Worm (Caenorhabditis elegans) whole organism, L1 larva: Measurements from ENCODE around the gene nex-4.

ENCODE experiments used
- aha-1 ChIP-seq: fragments of 150-350 bp; optimal IDR thresholded peaks from 2 replicates; lab custom pipeline; 2014; ENCODE audit warnings: missing biosample characterization, missing genetic modification characterization
- ceh-90 ChIP-seq: sonication (generic microtip); optimal IDR thresholded peaks from 2 replicates; lab custom pipeline; 2016; ENCODE audit warnings: missing genetic modification characterization, missing compliant biosample characterization
- dsc-1 ChIP-seq: sonication (generic microtip); optimal IDR thresholded peaks from 2 replicates; lab custom pipeline; 2016; ENCODE audit warnings: mild to moderate bottlenecking, missing genetic modification characterization, missing compliant biosample characterization
- hpl-2 ChIP-seq: fragments of 150-350 bp; optimal IDR thresholded peaks from 2 replicates; lab custom pipeline; 2014; ENCODE audit warnings: missing biosample characterization, missing genetic modification reagents, missing genetic modification characterization
- lsy-2 ChIP-seq, 2 experiments: fragments of 150-350 bp; optimal IDR thresholded peaks; 2 replicates each; lab custom pipeline; 2014; ENCODE audit warnings: missing biosample characterization in 2 of 2, missing genetic modification characterization in 2 of 2
- nhr-19 ChIP-seq: fragments of 200-800 bp; sonication (Bioruptor generic); conservative IDR thresholded peaks from 2 replicates; pipeline ENCODE4 v1.3.6; 2022; ENCODE audit warnings: missing genetic modification characterization, missing compliant biosample characterization
- nhr-237 ChIP-seq: fragments of 150-350 bp; optimal IDR thresholded peaks from 2 replicates; lab custom pipeline; 2014; ENCODE audit warnings: missing biosample characterization, missing genetic modification characterization
- nhr-85 ChIP-seq: sonication (generic microtip); peaks from one replicate; lab custom pipeline; 2016; ENCODE audit warnings: missing genetic modification characterization, inconsistent platforms, missing compliant biosample characterization
- unc-98 ChIP-seq: fragments of 200-800 bp; sonication (Bioruptor generic); IDR thresholded peaks from 2 replicates; pipeline ENCODE4 v1.3.6; 2022; ENCODE audit warnings: missing genetic modification characterization, missing compliant biosample characterization
- zag-1 ChIP-seq: fragments of 150-350 bp; optimal IDR thresholded peaks from 2 replicates; lab custom pipeline; 2014; ENCODE audit warnings: missing biosample characterization, missing genetic modification characterization

nex-4 gene

DNA sequence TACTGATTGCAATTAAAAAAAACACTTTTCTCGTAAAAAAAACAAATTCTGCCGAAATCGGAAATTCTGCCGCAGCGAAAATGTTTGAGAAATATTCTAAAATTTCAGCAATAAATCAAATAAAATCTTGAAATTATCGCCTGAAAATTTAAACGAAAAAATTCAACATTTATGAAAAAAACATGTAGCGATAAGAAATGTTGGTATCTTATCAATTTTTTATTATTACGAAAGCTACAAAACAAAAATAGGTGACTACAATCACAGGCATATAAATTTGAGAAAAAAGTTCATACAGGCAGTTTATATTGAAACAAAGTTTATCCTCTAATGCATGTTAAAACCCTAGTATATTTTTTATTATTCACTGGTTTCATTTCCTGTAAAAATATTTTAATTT is 54.7 kb downstream of the nex-4 start, which contains the start of gene ugt-14:
ugt-14 (plus strand) TSS at position 301 of the 400 bp plus-strand sequence.
- TF ChIP-seq nhr-19 (no peak), nhr-85 (tag; lab: Kevin White, UChicago) (no peak), unc-98 (GFP tag; lab: Robert Waterston, UW) (no peak), dsc-1 (tag; lab: Kevin White, UChicago) (no peak), zag-1 (tag; lab: Kevin White, UChicago) (no peak), nhr-237 (tag; lab: Kevin White, UChicago) (no peak), lsy-2 (tag; optimal IDR thresholded peaks at IDR 0.05; lab: Kevin White, UChicago) (no peak), ceh-90 (tag; lab: Kevin White, UChicago) (no peak), aha-1 (tag; lab: Kevin White, UChicago) (no peak), hpl-2 (GFP tag; lab: Kevin White, UChicago) (no peak)
